Fruit fly (Drosophila melanogaster) whole organism, embryonic: ENCODE data around the gene CG43321.

Experiments
- Atf6 ChIP-seq: fragments of 200-800 bp; sonication (Bioruptor generic); IDR thresholded peaks from 2 replicates; pipeline ENCODE4 v1.3.6; 2022; ENCODE audit warnings: missing biosample characterization, missing genetic modification characterization
- Bdp1 ChIP-seq: fragments of 200-800 bp; sonication (Bioruptor generic); optimal IDR thresholded peaks from 3 replicates; lab custom pipeline; 2016; ENCODE audit warnings: missing biosample characterization, missing genetic modification characterization
- CG11560 ChIP-seq: fragments of 200-800 bp; sonication (Bioruptor generic); IDR thresholded peaks from 3 replicates; pipeline ENCODE4 v1.3.6; 2022; ENCODE audit warnings: missing biosample characterization, missing genetic modification characterization
- CG11723 ChIP-seq: fragments of 200-800 bp; sonication (Bioruptor generic); optimal IDR thresholded peaks from 2 replicates; lab custom pipeline; 2017; ENCODE audit warnings: missing biosample characterization, mild to moderate bottlenecking, missing genetic modification characterization
- CG14860 ChIP-seq: fragments of 200-800 bp; sonication (Bioruptor generic); IDR thresholded peaks from 3 replicates; pipeline ENCODE4 v1.3.6; 2022; ENCODE audit warnings: missing biosample characterization, missing genetic modification characterization; ENCODE audit not compliant: partially characterized antibody
- CG15073 ChIP-seq: fragments of 200-800 bp; sonication (Bioruptor generic); optimal IDR thresholded peaks from 2 replicates; lab custom pipeline; 2016; ENCODE audit warnings: missing biosample characterization, missing genetic modification characterization
- CG17328 ChIP-seq: fragments of 200-800 bp; sonication (Bioruptor generic); IDR thresholded peaks from 2 replicates; pipeline ENCODE4 v1.3.6; 2022; ENCODE audit warnings: missing biosample characterization, missing genetic modification characterization
- CG17385 ChIP-seq: fragments of 200-800 bp; sonication (Bioruptor generic); optimal IDR thresholded peaks from 3 replicates; lab custom pipeline; 2018; ENCODE audit warnings: missing biosample characterization, mild to moderate bottlenecking, missing genetic modification characterization
- CG17802 ChIP-seq: fragments of 200-800 bp; sonication (Bioruptor generic); optimal IDR thresholded peaks from 2 replicates; lab custom pipeline; 2018; ENCODE audit warnings: missing biosample characterization, mild to moderate bottlenecking, missing genetic modification characterization, moderate library complexity
- CG18619 ChIP-seq: fragments of 200-800 bp; sonication (Bioruptor generic); optimal IDR thresholded peaks from 3 replicates; lab custom pipeline; 2017; ENCODE audit warnings: missing biosample characterization, mild to moderate bottlenecking, missing genetic modification characterization
- CG30403 ChIP-seq: fragments of 200-800 bp; sonication (Bioruptor generic); optimal IDR thresholded peaks from 3 replicates; lab custom pipeline; 2016; ENCODE audit warnings: missing biosample characterization, missing genetic modification characterization
- CG31224 ChIP-seq: fragments of 200-800 bp; sonication (Bioruptor generic); IDR thresholded peaks from 2 replicates; pipeline ENCODE4 v1.3.6; 2022; ENCODE audit warnings: missing biosample characterization, missing genetic modification characterization
- CG31365 ChIP-seq: fragments of 200-800 bp; sonication (Bioruptor generic); optimal IDR thresholded peaks from 2 replicates; lab custom pipeline; 2018; ENCODE audit warnings: missing biosample characterization, mild to moderate bottlenecking, missing genetic modification characterization
- CG3838 ChIP-seq: fragments of 200-800 bp; sonication (Bioruptor generic); optimal IDR thresholded peaks from 3 replicates; lab custom pipeline; 2016; ENCODE audit warnings: missing biosample characterization, missing genetic modification characterization
- CG6791 ChIP-seq: fragments of 200-800 bp; sonication (Bioruptor generic); IDR thresholded peaks from 3 replicates; pipeline ENCODE4 v1.3.6; 2022; ENCODE audit warnings: missing biosample characterization, missing genetic modification characterization; ENCODE audit not compliant: partially characterized antibody
- CG8765 ChIP-seq: fragments of 200-800 bp; sonication (Bioruptor generic); IDR thresholded peaks from 2 replicates; pipeline ENCODE4 v1.3.6; 2022; ENCODE audit warnings: missing biosample characterization, missing genetic modification characterization
- CG9215 ChIP-seq: fragments of 200-800 bp; sonication (Bioruptor generic); IDR thresholded peaks from 2 replicates; pipeline ENCODE4 v1.3.6; 2022; ENCODE audit warnings: missing biosample characterization, missing genetic modification characterization
- CHES-1-like ChIP-seq: fragments of 200-800 bp; sonication (Bioruptor generic); optimal IDR thresholded peaks from 2 replicates; lab custom pipeline; 2016; ENCODE audit warnings: missing biosample characterization, missing genetic modification characterization
- Dbx ChIP-seq: fragments of 200-800 bp; sonication (Bioruptor generic); IDR thresholded peaks from 3 replicates; pipeline ENCODE4 v1.3.6; 2022; ENCODE audit warnings: missing biosample characterization, missing genetic modification characterization
- Doc2 ChIP-seq: fragments of 200-800 bp; sonication (Bioruptor generic); IDR thresholded peaks from 2 replicates; pipeline ENCODE4 v1.3.6; 2022; ENCODE audit warnings: missing biosample characterization, missing genetic modification characterization
- E2f1 ChIP-seq: fragments of 200-800 bp; sonication (Bioruptor generic); IDR thresholded peaks from 2 replicates; pipeline ENCODE4 v1.3.6; 2022; ENCODE audit warnings: missing biosample characterization, missing genetic modification characterization
- ERR ChIP-seq: fragments of 200-800 bp; sonication (Bioruptor generic); optimal IDR thresholded peaks from 2 replicates; lab custom pipeline; 2016; ENCODE audit warnings: missing biosample characterization, missing genetic modification characterization
- HLH3B ChIP-seq: fragments of 200-800 bp; sonication (Bioruptor generic); IDR thresholded peaks from 2 replicates; pipeline ENCODE4 v1.3.6; 2022; ENCODE audit warnings: missing biosample characterization, missing genetic modification characterization
- HLH54F ChIP-seq: fragments of 200-800 bp; sonication (Bioruptor generic); optimal IDR thresholded peaks from 3 replicates; lab custom pipeline; 2016; ENCODE audit warnings: missing biosample characterization, missing genetic modification characterization
- Hey ChIP-seq: fragments of 200-800 bp; sonication (Bioruptor generic); optimal IDR thresholded peaks from 3 replicates; lab custom pipeline; 2018; ENCODE audit warnings: missing biosample characterization, mild to moderate bottlenecking, missing genetic modification characterization
- Hr51 ChIP-seq, 2 experiments: fragments of 200-800 bp; sonication (Bioruptor generic); optimal IDR thresholded peaks; 2 replicates in 1 of 2; 3 replicates in 1 of 2; lab custom pipeline; 2016 to 2018; ENCODE audit warnings: missing biosample characterization in 2 of 2, missing genetic modification characterization in 2 of 2, mild to moderate bottlenecking in 1 of 2, moderate library complexity in 1 of 2
- Jarid2 ChIP-seq: fragments of 200-800 bp; sonication (Bioruptor generic); optimal IDR thresholded peaks from 3 replicates; lab custom pipeline; 2017; ENCODE audit warnings: mild to moderate bottlenecking, missing biosample characterization, missing genetic modification reagents, missing genetic modification characterization
- Kr ChIP-seq: fragments of 200-800 bp; sonication (Bioruptor generic); optimal IDR thresholded peaks from 2 replicates; lab custom pipeline; 2017; ENCODE audit warnings: missing biosample characterization, mild to moderate bottlenecking, missing genetic modification characterization
- Optix ChIP-seq: fragments of 200-800 bp; sonication (Bioruptor generic); IDR thresholded peaks from 3 replicates; pipeline ENCODE4 v1.3.6; 2022; ENCODE audit warnings: missing biosample characterization, missing genetic modification characterization
- Poxn ChIP-seq: fragments of 200-800 bp; sonication (Bioruptor generic); IDR thresholded peaks from 2 replicates; pipeline ENCODE4 v1.3.6; 2022; ENCODE audit warnings: missing biosample characterization, missing genetic modification characterization
- Ptx1 ChIP-seq: fragments of 200-800 bp; sonication (Bioruptor generic); IDR thresholded peaks from 2 replicates; pipeline ENCODE4 v1.3.6; 2022; ENCODE audit warnings: missing biosample characterization, missing genetic modification characterization
- ara ChIP-seq: fragments of 200-800 bp; sonication (Bioruptor generic); IDR thresholded peaks from 2 replicates; pipeline ENCODE4 v1.3.6; 2022; ENCODE audit warnings: missing biosample characterization, missing genetic modification characterization
- chn ChIP-seq: fragments of 200-800 bp; sonication (Bioruptor generic); optimal IDR thresholded peaks from 2 replicates; lab custom pipeline; 2016; ENCODE audit warnings: missing biosample characterization, missing genetic modification characterization
- dimm ChIP-seq: fragments of 200-800 bp; sonication (Bioruptor generic); IDR thresholded peaks from 2 replicates; pipeline ENCODE4 v1.3.6; 2022; ENCODE audit warnings: missing biosample characterization, missing genetic modification characterization
- dmrt11E ChIP-seq: fragments of 200-800 bp; sonication (Bioruptor generic); optimal IDR thresholded peaks from 3 replicates; lab custom pipeline; 2018; ENCODE audit warnings: missing biosample characterization, mild to moderate bottlenecking, missing genetic modification characterization, moderate library complexity
- dmrt99B ChIP-seq: fragments of 200-800 bp; sonication (Bioruptor generic); optimal IDR thresholded peaks from 2 replicates; lab custom pipeline; 2018; ENCODE audit warnings: missing biosample characterization, mild to moderate bottlenecking, missing genetic modification characterization, moderate library complexity
- en ChIP-seq: fragments of 200-800 bp; sonication (Bioruptor generic); optimal IDR thresholded peaks from 2 replicates; lab custom pipeline; 2016; ENCODE audit warnings: missing biosample characterization, missing genetic modification characterization
- exex ChIP-seq: fragments of 200-800 bp; sonication (Bioruptor generic); optimal IDR thresholded peaks from 4 replicates; lab custom pipeline; 2018; ENCODE audit warnings: missing biosample characterization, mild to moderate bottlenecking, missing genetic modification characterization, moderate library complexity
- grau ChIP-seq: fragments of 200-800 bp; optimal IDR thresholded peaks from 3 replicates; lab custom pipeline; 2019; ENCODE audit warnings: missing biosample characterization, mild to moderate bottlenecking, missing genetic modification characterization, moderate library complexity
- gro ChIP-seq: fragments of 200-800 bp; sonication (Bioruptor generic); optimal IDR thresholded peaks from 2 replicates; lab custom pipeline; 2016; ENCODE audit warnings: missing biosample characterization, missing genetic modification characterization
- h ChIP-seq: fragments of >200 bp; optimal IDR thresholded peaks from 2 replicates; lab custom pipeline; 2017
- hb ChIP-seq: fragments of 200-800 bp; sonication (Bioruptor generic); IDR thresholded peaks from 3 replicates; pipeline ENCODE4 v1.3.6; 2022; ENCODE audit warnings: missing biosample characterization, missing genetic modification characterization; ENCODE audit not compliant: partially characterized antibody
- lbe ChIP-seq: fragments of 200-800 bp; sonication (Bioruptor generic); optimal IDR thresholded peaks from 2 replicates; lab custom pipeline; 2016; ENCODE audit warnings: missing biosample characterization, mild to moderate bottlenecking, missing genetic modification characterization
- lov ChIP-seq, 2 experiments: fragments of 200-800 bp in 1 of 2; fragments of >200 bp in 1 of 2; sonication (Bioruptor generic) in 1 of 2; IDR thresholded peaks in 1 of 2; optimal IDR thresholded peaks in 1 of 2; 2 replicates in 1 of 2; 3 replicates in 1 of 2; pipeline versions ENCODE4 v1.3.6 to Lab custom; 2017 to 2022; ENCODE audit warnings: missing biosample characterization in 1 of 2, missing genetic modification characterization in 1 of 2
- psq ChIP-seq: fragments of 200-800 bp; sonication (Bioruptor generic); optimal IDR thresholded peaks from 2 replicates; lab custom pipeline; 2017; ENCODE audit warnings: missing biosample characterization, missing genetic modification characterization
- tio ChIP-seq: fragments of 200-800 bp; sonication (Bioruptor generic); optimal IDR thresholded peaks from 2 replicates; lab custom pipeline; 2017; ENCODE audit warnings: missing biosample characterization, missing genetic modification characterization, inconsistent platforms
- trh ChIP-seq: fragments of 200-800 bp; sonication (Bioruptor generic); optimal IDR thresholded peaks from 2 replicates; lab custom pipeline; 2016; ENCODE audit warnings: missing biosample characterization, missing genetic modification characterization
- vnd ChIP-seq: fragments of 200-800 bp; sonication (Bioruptor generic); IDR thresholded peaks from 3 replicates; pipeline ENCODE4 v1.3.6; 2022; ENCODE audit warnings: missing biosample characterization, missing genetic modification characterization; ENCODE audit not compliant: partially characterized antibody
- wdn ChIP-seq: fragments of 200-800 bp; sonication (Bioruptor generic); IDR thresholded peaks from 2 replicates; pipeline ENCODE4 v1.3.6; 2022; ENCODE audit warnings: missing biosample characterization, missing genetic modification characterization

The CG43321 gene

dm6 chr2L:7026988-7027908, 15.2 kb downstream of the CG43321 start, which contains the start of the genes CG31908 and MME1 (continued):
- no peak for TF ChIP-seq gro (GFP tag; lab: Kevin White, UChicago)
- TF ChIP-seq dimm (GFP tag; lab: Robert Waterston, UW), result no peak
- TF ChIP-seq CHES-1-like (GFP tag; lab: Kevin White, UChicago), result peak; percentile 10
- TF ChIP-seq chn (GFP tag; lab: Kevin White, UChicago), result peak; percentile 23
- no peak for TF ChIP-seq CG17328 (GFP tag; lab: Robert Waterston, UW)
- TF ChIP-seq Bdp1 (GFP tag; lab: Kevin White, UChicago), result no peak
- no peak for TF ChIP-seq dmrt99B (tag; lab: Kevin White, UChicago)
- no peak for TF ChIP-seq CG17802
- TF ChIP-seq CG30403 (GFP tag; lab: Kevin White, UChicago), result peak; percentile 36
- no peak for TF ChIP-seq trh (GFP tag; lab: Kevin White, UChicago)
- TF ChIP-seq CG31224 (GFP tag; lab: Robert Waterston, UW), result no peak
- no peak for TF ChIP-seq h
- no peak for TF ChIP-seq CG11723 (GFP tag; lab: Kevin White, UChicago)
- TF ChIP-seq Hr51 (GFP tag; optimal IDR thresholded peaks at IDR 0.05; lab: Kevin White, UChicago), result no peak
- no peak for TF ChIP-seq Kr (GFP tag; lab: Kevin White, UChicago)
- no peak for TF ChIP-seq ara (GFP tag; lab: Robert Waterston, UW)
- no peak for TF ChIP-seq CG8765 (GFP tag; lab: Robert Waterston, UW)
- no peak for TF ChIP-seq en (GFP tag; lab: Kevin White, UChicago)
- no peak for TF ChIP-seq tio (GFP tag; lab: Kevin White, UChicago)
- no peak for TF ChIP-seq Ptx1 (GFP tag; lab: Robert Waterston, UW)
- TF ChIP-seq vnd, result peak; percentile 78
- no peak for TF ChIP-seq CG18619 (GFP tag; lab: Kevin White, UChicago)
- no peak for TF ChIP-seq Poxn
- no peak for TF ChIP-seq wdn (GFP tag; lab: Robert Waterston, UW)
- TF ChIP-seq dmrt11E, result no peak
- TF ChIP-seq Hey (tag; lab: Kevin White, UChicago), result no peak
- TF ChIP-seq lbe, result peak; percentile 30
- TF ChIP-seq Optix, result no peak
- peak; percentile 76; the same call in 2 of the 3 replicates for TF ChIP-seq CG6791 (GFP tag; lab: Robert Waterston, UW)
- no peak for TF ChIP-seq Doc2 (GFP tag; lab: Robert Waterston, UW)
- TF ChIP-seq psq (GFP tag; lab: Kevin White, UChicago), result no peak
- TF ChIP-seq CG31365 (tag; lab: Kevin White, UChicago), result no peak
- TF ChIP-seq grau (tag; lab: Kevin White, UChicago), result no peak
- no peak for TF ChIP-seq E2f1 (GFP tag; lab: Robert Waterston, UW)
- TF ChIP-seq hb (GFP tag; lab: Robert Waterston, UW), result peak; percentile 66; the same call in 1 of the 3 replicates
- 0 out of 3 replicates have a peak, but pooled peaks have one; percentile 38 for TF ChIP-seq Dbx (GFP tag; lab: Robert Waterston, UW)
- TF ChIP-seq CG11560 (tag; lab: Robert Waterston, UW), result no peak
- TF ChIP-seq CG17385 (GFP tag; lab: Kevin White, UChicago), result peak; percentile 99
- TF ChIP-seq Atf6 (GFP tag; lab: Robert Waterston, UW), result no peak
- peak; percentile 26 for TF ChIP-seq exex (tag; lab: Kevin White, UChicago)
- no peak for TF ChIP-seq HLH3B (GFP tag; lab: Robert Waterston, UW)
- no peak for TF ChIP-seq ERR (GFP tag; lab: Kevin White, UChicago)
- no peak for TF ChIP-seq CG15073
- no peak for TF ChIP-seq Jarid2 (GFP tag; lab: Kevin White, UChicago)
- TF ChIP-seq CG3838, result peak; percentile 69
- TF ChIP-seq lov (optimal IDR thresholded peaks at IDR 0.05; lab: Kevin White, UChicago), result no peak
- TF ChIP-seq lov (GFP tag; IDR thresholded peaks at IDR 0.05; lab: Robert Waterston, UW), result no peak
- no peak for TF ChIP-seq CG9215 (GFP tag; lab: Robert Waterston, UW)
- TF ChIP-seq CG14860 (GFP tag; lab: Robert Waterston, UW), result peak; percentile 78
- peak; percentile 36 for TF ChIP-seq HLH54F (GFP tag; lab: Kevin White, UChicago)
